Fruit fly (Drosophila melanogaster) ovary, adult (tissue): ENCODE data around the gene CG33966.

Experiments used
- CG17801 ChIP-seq: fragments of 200-800 bp; optimal IDR thresholded peaks from 2 replicates; lab custom pipeline; 2019; ENCODE audit warnings: missing biosample characterization, mild to moderate bottlenecking, missing genetic modification characterization, moderate library complexity; ENCODE audit not compliant: partially characterized antibody

CG33966 gene

dm6 chr3L:1264998-1265397 lies 31.1 kb downstream of the CG33966 start:
- TF ChIP-seq CG17801 (GFP tag; lab: Kevin White, UChicago), result no peak

DNA sequence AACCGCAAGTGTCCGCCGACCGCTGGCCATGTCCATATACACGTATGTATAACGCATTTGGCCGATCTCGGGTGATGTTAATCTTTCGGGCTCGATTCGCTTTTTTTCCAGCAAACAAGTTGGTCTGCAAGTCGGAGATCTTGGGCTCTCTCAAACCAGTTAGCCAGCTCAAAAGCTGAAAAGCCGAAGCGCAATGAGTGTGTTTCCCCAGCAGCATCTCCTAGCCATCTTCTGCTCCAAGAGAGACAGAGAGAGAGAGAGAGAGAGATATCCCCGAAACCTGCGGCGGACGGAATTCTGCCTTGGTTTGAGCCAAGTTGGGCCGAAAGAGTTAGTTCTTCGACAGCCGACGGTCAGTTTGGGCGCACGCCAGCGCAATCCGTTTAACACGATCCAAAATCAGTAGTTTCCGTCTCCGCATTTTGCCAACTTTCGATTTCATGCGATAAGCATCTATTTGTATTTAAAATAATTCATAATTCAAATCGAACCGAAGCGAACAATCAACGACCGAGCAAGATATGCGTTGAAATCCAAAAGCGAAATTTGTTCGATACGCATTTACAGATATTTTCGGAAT lies 31.6 kb downstream of the CG33966 start:
- no peak for TF ChIP-seq CG17801 (GFP tag; lab: Kevin White, UChicago)

- no peak for TF ChIP-seq CG17801 (GFP tag; lab: Kevin White, UChicago)
Measured at dm6 chr3L:1269013-1269412, 35.1 kb downstream of the CG33966 start.

dm6 chr3L:1275767-1276166 lies 41.8 kb downstream of the CG33966 start, which contains the start of gene CG32333:
Gene CG32333 (plus strand): TSS chr3L:1275956.
- TF ChIP-seq CG17801 (GFP tag; lab: Kevin White, UChicago), result no peak

dm6 chr3L:1277937-1278336 lies 44.0 kb downstream of the CG33966 start:
- TF ChIP-seq CG17801 (GFP tag; lab: Kevin White, UChicago), result no peak

dm6 chr3L:1279685-1280084 lies 45.8 kb downstream of the CG33966 start:
- no peak for TF ChIP-seq CG17801 (GFP tag; lab: Kevin White, UChicago)

- TF ChIP-seq CG17801 (GFP tag; lab: Kevin White, UChicago), result no peak
Measured at dm6 chr3L:1280890-1281622, 47.1 kb downstream of the CG33966 start.
